Fruit fly (Drosophila melanogaster) whole organism, prepupa: ENCODE measurements around the gene tmod.

Experiments used
- CG10631 ChIP-seq: fragments of 200-800 bp; sonication (Bioruptor generic); optimal IDR thresholded peaks from 2 replicates; lab custom pipeline; 2016; ENCODE audit warnings: missing biosample characterization, missing genetic modification characterization
- CG11762 ChIP-seq: fragments of 200-800 bp; sonication (Bioruptor generic); optimal IDR thresholded peaks from 3 replicates; lab custom pipeline; 2016; ENCODE audit warnings: missing biosample characterization, missing genetic modification characterization; ENCODE audit not compliant: insufficient read depth
- CG16779 ChIP-seq: fragments of 200-800 bp; sonication (Bioruptor generic); optimal IDR thresholded peaks from 3 replicates; lab custom pipeline; 2017; ENCODE audit warnings: missing biosample characterization, mild to moderate bottlenecking, missing genetic modification characterization
- CG31627 ChIP-seq: fragments of 200-800 bp; sonication (Bioruptor generic); optimal IDR thresholded peaks from 3 replicates; lab custom pipeline; 2016; ENCODE audit warnings: missing biosample characterization, missing genetic modification characterization
- CG6808 ChIP-seq: fragments of 200-800 bp; sonication (Bioruptor generic); optimal IDR thresholded peaks from 3 replicates; lab custom pipeline; 2017; ENCODE audit warnings: missing biosample characterization, missing genetic modification characterization, mild to moderate bottlenecking, moderate library complexity, missing genetic modification reagents
- CG9139 ChIP-seq: fragments of 200-800 bp; sonication (Bioruptor generic); optimal IDR thresholded peaks from 3 replicates; lab custom pipeline; 2017; ENCODE audit warnings: missing biosample characterization, mild to moderate bottlenecking, missing genetic modification characterization
- Ets21C ChIP-seq: fragments of 200-800 bp; sonication (Bioruptor generic); optimal IDR thresholded peaks from 3 replicates; lab custom pipeline; 2016; ENCODE audit warnings: missing biosample characterization, missing genetic modification characterization
- Gug ChIP-seq: fragments of 200-800 bp; sonication (Bioruptor generic); IDR thresholded peaks from 2 replicates; pipeline ENCODE4 v1.3.6; 2022; ENCODE audit warnings: missing biosample characterization, missing genetic modification characterization
- Lpt ChIP-seq: fragments of 200-800 bp; sonication (Bioruptor generic); optimal IDR thresholded peaks from 3 replicates; lab custom pipeline; 2016; ENCODE audit warnings: missing biosample characterization, missing genetic modification characterization
- Met ChIP-seq: fragments of 200-800 bp; sonication (Bioruptor generic); optimal IDR thresholded peaks from 3 replicates; lab custom pipeline; 2016; ENCODE audit warnings: missing biosample characterization, missing genetic modification characterization
- acj6 ChIP-seq: fragments of 200-800 bp; sonication (Bioruptor generic); optimal IDR thresholded peaks from 3 replicates; lab custom pipeline; 2016; ENCODE audit warnings: missing biosample characterization, missing genetic modification characterization
- dac ChIP-seq: fragments of 200-800 bp; sonication (Bioruptor generic); optimal IDR thresholded peaks from 2 replicates; lab custom pipeline; 2017; ENCODE audit warnings: missing biosample characterization, mild to moderate bottlenecking, missing genetic modification characterization
- esn ChIP-seq: fragments of 200-800 bp; sonication (Bioruptor generic); optimal IDR thresholded peaks from 2 replicates; lab custom pipeline; 2016; ENCODE audit warnings: missing biosample characterization, mild to moderate bottlenecking, missing genetic modification characterization, moderate library complexity
- topi ChIP-seq: fragments of 200-800 bp; sonication (Bioruptor generic); optimal IDR thresholded peaks from 3 replicates; lab custom pipeline; 2016; ENCODE audit warnings: missing biosample characterization, missing genetic modification characterization

DNA sequence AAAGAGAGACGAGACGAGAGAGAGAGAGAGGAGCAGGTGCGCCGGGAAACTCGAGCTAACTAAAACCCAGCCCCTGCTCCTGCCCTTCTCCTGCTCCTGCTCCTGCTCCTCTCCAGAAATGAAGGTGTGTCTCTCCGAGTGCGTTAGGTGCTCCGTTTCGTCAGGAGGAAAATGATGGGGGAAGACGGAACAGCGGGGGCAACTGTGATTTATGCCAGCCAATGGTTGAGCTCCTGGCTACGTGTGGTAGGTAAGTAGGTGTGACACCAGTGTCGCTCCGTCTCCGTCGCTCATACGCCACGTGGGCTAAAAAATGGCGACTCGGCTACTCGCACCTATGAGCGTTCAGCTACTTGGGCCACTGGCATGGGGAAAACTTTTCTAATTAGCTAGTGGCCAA lies 85.0 kb downstream of the tmod start:
- TF ChIP-seq Met (GFP tag; lab: Kevin White, UChicago) (no peak), CG10631 (no peak), Gug (GFP tag; lab: Robert Waterston, UW) (no peak), dac (GFP tag; lab: Kevin White, UChicago) (no peak), CG16779 (no peak), CG11762 (GFP tag; lab: Kevin White, UChicago) (no peak), Ets21C (GFP tag; lab: Kevin White, UChicago) (no peak), esn (GFP tag; lab: Kevin White, UChicago) (no peak), CG6808 (GFP tag; lab: Kevin White, UChicago) (no peak), CG9139 (GFP tag; lab: Kevin White, UChicago) (no peak), CG31627 (GFP tag; lab: Kevin White, UChicago) (no peak), topi (GFP tag; lab: Kevin White, UChicago) (no peak), Lpt (no peak), acj6 (GFP tag; lab: Kevin White, UChicago) (no peak)
